Worm (Caenorhabditis elegans): ENCODE data around the gene npax-3.

DNA sequence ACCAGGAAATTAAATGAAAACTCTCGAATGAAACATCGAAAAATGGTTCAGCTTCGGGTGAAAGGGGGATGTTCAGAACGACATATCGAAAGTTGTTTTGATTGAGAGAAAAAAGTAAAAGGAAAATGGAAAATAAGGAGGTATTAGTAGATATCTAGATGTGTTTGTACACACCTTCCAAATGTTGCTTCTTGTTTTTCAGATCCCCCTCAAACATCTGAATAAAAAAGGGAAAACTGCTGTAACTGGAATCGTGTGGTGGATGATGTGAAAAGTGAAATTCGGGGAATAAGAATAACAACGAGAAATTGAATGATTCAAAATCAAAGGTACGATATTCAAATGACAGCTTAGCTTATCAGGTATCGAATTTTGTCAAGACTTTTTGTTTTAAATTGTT, at the start of gene npax-3:
- no peak for TF ChIP-seq nhr-6 (tag; optimal IDR thresholded peaks at IDR 0.05)
- no peak for TF ChIP-seq mdl-1 (tag; optimal IDR thresholded peaks at IDR 0.05)
- no peak for TF ChIP-seq ama-1 (optimal IDR thresholded peaks at IDR 0.05)
- no peak for TF ChIP-seq egl-27 (tag; optimal IDR thresholded peaks at IDR 0.05)
- no peak for TF ChIP-seq nhr-11 (tag; optimal IDR thresholded peaks at IDR 0.05)
- TF ChIP-seq nhr-23 (tag; optimal IDR thresholded peaks at IDR 0.05) = no peak
- TF ChIP-seq nhr-12 (tag; optimal IDR thresholded peaks at IDR 0.05) = no peak
- no peak for TF ChIP-seq elt-3 (tag; optimal IDR thresholded peaks at IDR 0.05)
- no peak for TF ChIP-seq nhr-77 (tag; optimal IDR thresholded peaks at IDR 0.05)
- TF ChIP-seq lin-13 (GFP tag; optimal IDR thresholded peaks at IDR 0.05) = no peak
- no peak for TF ChIP-seq zag-1 (tag; optimal IDR thresholded peaks at IDR 0.05)

Data from whole organism, L2 larva.